Worm (Caenorhabditis elegans) whole organism, midembryonic: ENCODE measurements around the gene B0281.5.

Experiments
- T22C8.4 ChIP-seq: fragments of 200-800 bp; sonication (Bioruptor generic); IDR thresholded peaks from 2 replicates; pipeline ENCODE4 v1.3.6; 2022; ENCODE audit warnings: missing genetic modification characterization, missing compliant biosample characterization
- cog-1 ChIP-seq: sonication (generic microtip); optimal IDR thresholded peaks from 2 replicates; lab custom pipeline; 2016; ENCODE audit warnings: missing genetic modification characterization, missing compliant biosample characterization
- flt-1 ChIP-seq: fragments of 200-800 bp; sonication (Bioruptor generic); IDR thresholded peaks from 2 replicates; pipeline ENCODE4 v1.3.6; 2022; ENCODE audit warnings: missing genetic modification characterization, missing compliant biosample characterization
- klf-2 ChIP-seq: fragments of 200-800 bp; sonication (Bioruptor generic); conservative IDR thresholded peaks from 2 replicates; pipeline ENCODE4 v1.3.6; 2022; ENCODE audit warnings: missing genetic modification reagents, missing genetic modification characterization, missing compliant biosample characterization
- med-1 ChIP-seq: sonication (generic microtip); optimal IDR thresholded peaks from 2 replicates; lab custom pipeline; 2017; ENCODE audit warnings: missing genetic modification characterization, mild to moderate bottlenecking, missing compliant biosample characterization, antibody characterized with exemption, missing genetic modification reagents; ENCODE audit not compliant: insufficient read depth
- ref-1 ChIP-seq: fragments of 200-800 bp; sonication (Bioruptor generic); conservative IDR thresholded peaks from 2 replicates; pipeline ENCODE4 v1.3.6; 2022; ENCODE audit warnings: missing genetic modification reagents, missing genetic modification characterization, missing compliant biosample characterization
- tab-1 ChIP-seq: fragments of 200-800 bp; sonication (Bioruptor generic); IDR thresholded peaks from 2 replicates; pipeline ENCODE4 v1.3.6; 2022; ENCODE audit warnings: missing genetic modification characterization, missing compliant biosample characterization
- ztf-23 ChIP-seq: fragments of 200-800 bp; sonication (Bioruptor generic); IDR thresholded peaks from 2 replicates; pipeline ENCODE4 v1.3.6; 2022; ENCODE audit warnings: missing genetic modification reagents, missing genetic modification characterization, missing compliant biosample characterization
- ztf-29 ChIP-seq: fragments of 200-800 bp; sonication (Bioruptor generic); IDR thresholded peaks from 2 replicates; pipeline ENCODE4 v1.3.6; 2022; ENCODE audit warnings: missing genetic modification reagents, missing genetic modification characterization, missing compliant biosample characterization

Gene B0281.5

DNA sequence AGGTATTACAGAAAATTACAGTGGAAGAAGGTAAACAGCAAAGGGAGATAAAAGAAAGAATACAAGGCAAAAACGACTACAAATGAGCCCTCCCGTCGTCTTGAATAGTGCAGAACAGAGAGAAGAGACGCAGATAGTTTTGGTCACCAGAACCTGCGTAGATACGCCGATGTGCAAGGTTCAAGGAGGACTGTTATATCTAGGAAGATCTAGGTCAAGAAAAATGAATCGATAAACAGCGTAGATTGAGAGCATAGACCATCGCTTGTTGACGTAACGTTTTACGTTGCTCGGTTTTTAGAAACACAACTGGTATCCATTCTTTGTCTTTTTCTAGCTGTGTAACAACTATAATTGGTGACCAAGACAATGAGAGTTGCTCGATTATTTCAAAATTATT, at the start of gene B0281.5:
TSS of gene B0281.5 (minus strand) at position 101 of the 400 bp plus-strand sequence.
- TF ChIP-seq cog-1 (tag; lab: Kevin White, UChicago): no peak
- TF ChIP-seq klf-2 (GFP tag; lab: Robert Waterston, UW): no peak
- no peak for TF ChIP-seq T22C8.4
- no peak for TF ChIP-seq flt-1 (GFP tag; lab: Robert Waterston, UW)
- TF ChIP-seq med-1 (GFP tag; lab: Kevin White, UChicago): no peak
- no peak for TF ChIP-seq tab-1 (GFP tag; lab: Robert Waterston, UW)
- no peak for TF ChIP-seq ref-1
- TF ChIP-seq ztf-23 (GFP tag; lab: Robert Waterston, UW): no peak
- TF ChIP-seq ztf-29 (GFP tag; lab: Robert Waterston, UW): no peak

DNA sequence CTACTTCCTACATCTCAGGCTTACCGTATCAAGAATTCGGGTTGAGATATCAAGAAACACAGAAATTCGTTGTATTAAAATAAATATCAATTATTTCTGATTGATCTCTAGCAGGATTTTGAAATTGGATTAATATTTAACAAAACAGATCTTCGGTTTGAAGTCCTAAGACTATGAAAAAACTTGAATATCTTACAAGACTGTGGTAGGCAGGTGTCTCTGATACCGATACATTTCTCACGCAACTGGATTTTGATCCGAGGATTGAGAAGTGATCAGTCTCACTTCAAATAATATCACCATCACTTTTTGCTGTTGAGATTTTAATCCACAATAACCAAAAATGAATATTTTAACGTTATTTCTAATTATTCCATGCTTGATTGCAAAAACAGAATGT, 45.9 kb upstream of the B0281.5 start, which contains the start of gene F43C11.4:
TSS of gene F43C11.4 (plus strand) at position 301 of the 400 bp plus-strand sequence.
- no peak for TF ChIP-seq med-1 (GFP tag; lab: Kevin White, UChicago)
- no peak for TF ChIP-seq klf-2 (GFP tag; lab: Robert Waterston, UW)
- no peak for TF ChIP-seq ztf-29 (GFP tag; lab: Robert Waterston, UW)
- no peak for TF ChIP-seq flt-1 (GFP tag; lab: Robert Waterston, UW)
- TF ChIP-seq ztf-23 (GFP tag; lab: Robert Waterston, UW): no peak
- no peak for TF ChIP-seq T22C8.4
- TF ChIP-seq cog-1 (tag; lab: Kevin White, UChicago): no peak
- no peak for TF ChIP-seq ref-1
- TF ChIP-seq tab-1 (GFP tag; lab: Robert Waterston, UW): no peak

ce11 chrII:2342004-2342479, 41.3 kb upstream of the B0281.5 start, which contains the start of gene F43C11.6:
F43C11.6 (plus strand) TSS chrII:2342429.
- TF ChIP-seq ztf-23 (GFP tag; lab: Robert Waterston, UW) (no peak), klf-2 (GFP tag; lab: Robert Waterston, UW) (no peak), med-1 (GFP tag; lab: Kevin White, UChicago) (no peak), ref-1 (no peak), cog-1 (tag; lab: Kevin White, UChicago) (no peak), tab-1 (GFP tag; lab: Robert Waterston, UW) (no peak), T22C8.4 (no peak)

DNA sequence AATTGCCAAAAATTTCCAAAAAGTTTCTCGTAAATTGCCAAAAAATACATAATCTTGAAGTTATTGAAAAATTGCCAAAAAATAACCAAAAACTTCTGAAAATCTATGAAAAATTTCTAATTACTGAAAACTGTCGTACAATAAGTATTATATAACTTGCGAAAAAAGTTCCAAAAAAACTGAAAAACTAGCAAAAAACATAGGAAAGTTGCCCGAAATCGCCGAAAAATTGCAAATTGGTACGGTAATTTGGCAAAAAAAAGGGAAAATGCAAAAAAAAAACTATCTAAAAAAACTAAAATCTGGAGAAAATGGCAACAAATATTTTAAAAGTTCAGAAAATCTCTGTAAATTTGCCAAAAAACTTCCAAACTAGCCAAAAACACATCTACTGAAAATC, 40.8 kb upstream of the B0281.5 start, which contains the start of gene enri-1:
TSS of gene enri-1 (minus strand) at position 101 of the 400 bp plus-strand sequence.
- TF ChIP-seq cog-1 (tag; lab: Kevin White, UChicago) (no peak), flt-1 (GFP tag; lab: Robert Waterston, UW) (no peak), klf-2 (GFP tag; lab: Robert Waterston, UW) (no peak), ztf-29 (GFP tag; lab: Robert Waterston, UW) (no peak), ztf-23 (GFP tag; lab: Robert Waterston, UW) (no peak), ref-1 (no peak), tab-1 (GFP tag; lab: Robert Waterston, UW) (no peak), med-1 (GFP tag; lab: Kevin White, UChicago) (no peak), T22C8.4 (no peak)

- no peak for TF ChIP-seq ref-1
- TF ChIP-seq flt-1 (GFP tag; lab: Robert Waterston, UW): no peak
- no peak for TF ChIP-seq cog-1 (tag; lab: Kevin White, UChicago)
- no peak for TF ChIP-seq tab-1 (GFP tag; lab: Robert Waterston, UW)
- TF ChIP-seq med-1 (GFP tag; lab: Kevin White, UChicago): no peak
Measured at ce11 chrII:2340974-2341373, 40.2 kb upstream of the B0281.5 start.

DNA sequence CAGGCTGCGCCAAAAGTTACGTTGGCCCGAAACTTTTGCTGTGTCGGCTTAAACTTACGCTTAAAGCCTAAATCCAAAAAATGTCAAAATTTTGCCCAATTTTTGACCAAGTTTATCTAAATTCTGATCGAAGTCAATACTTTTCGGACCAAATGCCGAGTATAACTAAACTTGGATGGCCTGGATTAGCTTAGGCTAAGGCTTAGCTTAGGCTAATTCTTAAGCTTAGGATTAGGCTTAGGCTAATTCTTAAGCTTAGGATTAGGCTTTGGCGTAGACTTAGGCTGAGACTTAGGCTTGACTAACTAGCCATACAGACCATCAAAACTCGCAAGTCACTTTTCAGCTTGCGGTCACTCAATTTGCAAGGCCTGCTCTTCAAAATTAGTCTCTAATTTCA, 35.4 kb upstream of the B0281.5 start:
- no peak for TF ChIP-seq ztf-29 (GFP tag; lab: Robert Waterston, UW)
- no peak for TF ChIP-seq ref-1
- TF ChIP-seq T22C8.4: no peak

DNA sequence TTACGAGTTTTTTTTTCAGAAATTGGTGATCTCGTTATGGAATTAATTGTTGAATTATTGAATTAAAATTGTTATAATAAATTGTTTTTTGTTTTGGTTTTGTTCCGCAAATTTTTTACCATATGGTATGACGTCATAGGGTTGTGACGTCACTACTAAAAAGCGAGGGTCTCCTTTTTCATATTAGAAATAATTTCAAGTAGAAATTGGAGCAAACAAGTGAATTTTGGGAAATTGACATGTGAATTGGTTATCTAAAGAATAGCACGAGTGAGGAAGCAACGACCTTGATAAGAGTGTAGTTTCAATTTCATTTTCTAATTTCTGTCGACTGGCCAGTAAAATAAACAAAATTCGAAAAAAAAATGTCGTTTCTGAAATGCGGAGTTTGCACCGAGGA, 34.8 kb upstream of the B0281.5 start, which contains the start of gene F43C11.7:
TSS of gene F43C11.7 (plus strand) at position 326 of the 400 bp plus-strand sequence.
- TF ChIP-seq klf-2 (GFP tag; lab: Robert Waterston, UW) (no peak), T22C8.4 (no peak), med-1 (GFP tag; lab: Kevin White, UChicago) (no peak), tab-1 (GFP tag; lab: Robert Waterston, UW) (no peak), flt-1 (GFP tag; lab: Robert Waterston, UW) (no peak), cog-1 (tag; lab: Kevin White, UChicago) (no peak), ztf-23 (GFP tag; lab: Robert Waterston, UW) (no peak), ref-1 (no peak), ztf-29 (GFP tag; lab: Robert Waterston, UW) (no peak)

DNA sequence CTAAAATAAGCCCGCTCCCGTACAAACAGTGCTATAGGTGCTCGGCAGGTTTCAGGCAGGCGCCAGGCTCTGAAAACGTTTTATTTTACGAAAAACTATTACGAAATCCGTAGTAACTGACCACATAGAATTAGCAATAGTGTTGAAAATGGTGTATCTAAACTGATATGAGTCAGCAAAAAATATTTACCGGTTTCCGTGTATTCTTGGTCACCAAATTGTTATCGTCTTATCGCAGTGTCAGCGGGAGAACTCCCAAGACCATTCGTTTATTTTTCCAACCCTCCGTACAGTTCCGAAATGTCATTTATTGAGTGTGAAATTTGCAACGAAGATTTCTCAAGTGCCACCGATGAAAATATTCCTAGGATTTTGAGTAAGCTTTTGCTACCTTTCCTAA, 31.5 kb upstream of the B0281.5 start, which contains the start of gene F43C11.8:
TSS of gene F43C11.8 (plus strand) at position 301 of the 400 bp plus-strand sequence.
- TF ChIP-seq ref-1: no peak
- TF ChIP-seq flt-1 (GFP tag; lab: Robert Waterston, UW): no peak
- no peak for TF ChIP-seq cog-1 (tag; lab: Kevin White, UChicago)
- no peak for TF ChIP-seq med-1 (GFP tag; lab: Kevin White, UChicago)
- TF ChIP-seq ztf-23 (GFP tag; lab: Robert Waterston, UW): no peak
- no peak for TF ChIP-seq ztf-29 (GFP tag; lab: Robert Waterston, UW)
- TF ChIP-seq T22C8.4: no peak
- TF ChIP-seq klf-2 (GFP tag; lab: Robert Waterston, UW): no peak
- no peak for TF ChIP-seq tab-1 (GFP tag; lab: Robert Waterston, UW)

DNA sequence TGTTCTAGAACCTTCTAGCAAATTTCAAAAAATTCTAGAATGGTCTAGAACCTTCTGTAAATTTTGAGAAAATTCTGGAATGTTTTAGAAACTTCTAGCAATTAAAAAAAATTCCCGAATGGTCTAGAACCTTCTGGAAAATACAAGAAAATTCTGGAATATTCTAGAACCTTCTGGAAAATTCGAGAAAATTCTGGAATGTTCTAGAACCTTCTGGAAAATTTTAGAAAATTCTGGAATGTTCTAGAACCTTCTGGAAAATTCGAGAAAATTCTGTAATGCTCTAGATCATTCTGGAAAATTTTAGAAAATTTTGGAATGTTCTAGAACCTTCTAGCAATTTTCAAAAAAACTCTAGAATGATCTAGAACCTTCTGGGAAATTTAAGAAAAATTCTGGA, 29.7 kb upstream of the B0281.5 start:
- TF ChIP-seq flt-1 (GFP tag; lab: Robert Waterston, UW) (peak; percentile 63), cog-1 (tag; lab: Kevin White, UChicago) (no peak)

DNA sequence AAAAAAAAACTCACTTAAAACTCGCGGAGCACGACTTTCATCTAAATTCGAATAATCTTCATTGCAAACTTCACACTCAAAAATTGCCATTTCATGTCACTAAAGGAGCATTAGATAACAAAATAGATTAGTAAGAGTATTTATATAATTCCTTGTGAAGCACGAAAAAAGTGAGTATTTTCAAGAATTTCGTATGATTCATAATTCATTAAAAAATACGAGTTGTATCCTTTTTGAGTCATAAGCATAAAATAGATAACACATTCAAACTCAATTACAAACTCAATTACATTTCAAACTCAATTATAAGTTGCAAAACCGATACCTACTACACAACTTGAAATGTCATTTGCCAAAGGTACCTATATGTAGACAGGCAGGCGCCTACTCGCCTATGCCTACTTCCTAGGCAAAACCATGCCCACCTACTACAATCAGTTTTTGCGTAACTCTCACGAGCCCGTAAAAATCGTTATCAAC, 28.2 kb upstream of the B0281.5 start, which contains the start of the genes ZK1240.8 and ZK1240.1:
TSS of gene ZK1240.8 (minus strand) at position 101 of the 480 bp plus-strand sequence.
TSS of gene ZK1240.1 (plus strand) at position 430 of the 480 bp plus-strand sequence.
- TF ChIP-seq tab-1 (GFP tag; lab: Robert Waterston, UW): no peak
- no peak for TF ChIP-seq flt-1 (GFP tag; lab: Robert Waterston, UW)
- TF ChIP-seq med-1 (GFP tag; lab: Kevin White, UChicago): no peak
- TF ChIP-seq ref-1: no peak
- no peak for TF ChIP-seq klf-2 (GFP tag; lab: Robert Waterston, UW)
- no peak for TF ChIP-seq ztf-29 (GFP tag; lab: Robert Waterston, UW)
- TF ChIP-seq T22C8.4: no peak
- TF ChIP-seq ztf-23 (GFP tag; lab: Robert Waterston, UW): no peak
- no peak for TF ChIP-seq cog-1 (tag; lab: Kevin White, UChicago)
